Fruit fly (Drosophila melanogaster) Kc167 (cell line): ENCODE results near the gene CG7789.

ENCODE experiments used
- Myc ChIP-seq: fragments of >200 bp; optimal IDR thresholded peaks from 2 replicates; lab custom pipeline; 2017; ENCODE audit warnings: missing external identifiers
- Sin3A ChIP-seq: fragments of >200 bp; optimal IDR thresholded peaks from 2 replicates; lab custom pipeline; 2018; ENCODE audit warnings: missing external identifiers
- h ChIP-seq: fragments of >200 bp; optimal IDR thresholded peaks from 3 replicates; lab custom pipeline; 2018; ENCODE audit warnings: missing external identifiers
- insv ChIP-seq: fragments of >200 bp; optimal IDR thresholded peaks from 3 replicates; lab custom pipeline; 2018; ENCODE audit warnings: missing external identifiers
- psq ChIP-seq: fragments of >200 bp; optimal IDR thresholded peaks from 2 replicates; lab custom pipeline; 2017; ENCODE audit warnings: missing external identifiers
- ttk ChIP-seq: sonication (Bioruptor generic); optimal IDR thresholded peaks from 2 replicates; lab custom pipeline; 2017; ENCODE audit warnings: missing external identifiers

The CG7789 gene

DNA sequence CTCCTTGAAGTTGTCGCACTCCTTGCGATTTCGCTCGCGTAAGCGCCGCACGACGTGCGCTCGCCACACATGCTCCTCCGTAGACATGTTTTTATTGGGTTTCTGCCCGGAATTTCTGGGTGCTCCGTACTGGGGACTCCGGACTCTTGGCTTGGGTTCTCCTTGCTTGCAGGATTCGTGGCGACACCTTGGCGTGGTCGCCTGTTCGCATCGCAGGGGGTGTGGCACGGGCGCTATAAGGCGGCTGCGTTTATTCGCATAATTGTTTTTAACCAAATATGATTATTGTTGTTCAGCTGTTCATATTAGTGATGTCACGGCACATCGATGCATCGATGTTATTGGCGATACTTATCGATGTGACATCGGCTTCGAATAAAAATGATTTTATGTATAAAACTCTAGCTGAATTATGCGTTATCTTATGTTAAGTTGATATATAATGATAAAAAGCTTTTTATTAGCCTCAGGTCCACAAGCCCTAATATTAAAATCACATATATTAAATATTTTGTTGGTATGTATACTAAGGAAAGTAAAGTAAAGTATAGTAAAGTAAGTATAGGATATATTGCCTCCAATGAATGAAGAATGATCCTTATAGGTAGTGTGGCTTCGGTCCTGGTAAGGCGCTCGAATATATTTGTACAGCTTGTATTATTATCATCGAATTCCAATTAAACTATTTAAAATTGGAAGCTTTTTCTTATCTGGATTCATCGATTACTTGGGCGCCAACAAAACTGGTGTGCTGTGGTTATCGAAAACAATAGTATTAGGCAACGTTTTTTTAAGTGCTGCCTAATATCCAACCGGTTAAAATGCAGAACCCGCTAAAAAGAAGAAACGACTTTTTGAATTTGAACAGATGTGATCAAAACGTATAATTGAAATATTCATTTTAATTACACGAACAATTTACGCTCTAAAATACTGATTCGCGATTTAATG is 32.0 kb downstream of the CG7789 start, which contains the start of gene Atg16:
Gene Atg16, minus strand, starts transcription at position 343 of the 951 bp plus-strand sequence.
- TF ChIP-seq h: no peak
- no peak for TF ChIP-seq insv
- TF ChIP-seq ttk (lab: Kevin White, UChicago): no peak
- no peak for TF ChIP-seq psq (lab: Kevin White, UChicago)
- TF ChIP-seq Myc (lab: Kevin White, UChicago): no peak
- no peak for TF ChIP-seq Sin3A (lab: Kevin White, UChicago)

DNA sequence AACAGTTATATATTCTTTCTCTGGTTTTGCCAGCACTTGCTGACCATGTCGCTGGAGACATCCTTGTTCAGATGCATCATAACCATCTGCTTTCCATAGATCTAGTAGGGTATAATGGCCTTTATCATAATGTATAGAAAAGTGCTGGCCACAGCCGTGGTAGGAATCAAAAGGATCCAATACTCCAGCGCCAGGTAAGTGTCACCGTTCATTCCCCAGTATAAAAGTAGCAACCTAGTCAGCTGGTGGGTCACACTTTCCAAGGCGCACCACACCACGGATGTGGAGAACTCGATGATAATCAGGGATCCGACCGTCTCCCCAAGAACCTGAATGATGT is 32.7 kb downstream of the CG7789 start, which contains the start of gene Prtl99C:
Gene Prtl99C, plus strand, starts transcription at position 241 of the 340 bp plus-strand sequence.
- TF ChIP-seq h: no peak
- no peak for TF ChIP-seq ttk (lab: Kevin White, UChicago)
- TF ChIP-seq Myc (lab: Kevin White, UChicago): no peak
- TF ChIP-seq psq (lab: Kevin White, UChicago): no peak
- no peak for TF ChIP-seq insv
- TF ChIP-seq Sin3A (lab: Kevin White, UChicago): no peak

DNA sequence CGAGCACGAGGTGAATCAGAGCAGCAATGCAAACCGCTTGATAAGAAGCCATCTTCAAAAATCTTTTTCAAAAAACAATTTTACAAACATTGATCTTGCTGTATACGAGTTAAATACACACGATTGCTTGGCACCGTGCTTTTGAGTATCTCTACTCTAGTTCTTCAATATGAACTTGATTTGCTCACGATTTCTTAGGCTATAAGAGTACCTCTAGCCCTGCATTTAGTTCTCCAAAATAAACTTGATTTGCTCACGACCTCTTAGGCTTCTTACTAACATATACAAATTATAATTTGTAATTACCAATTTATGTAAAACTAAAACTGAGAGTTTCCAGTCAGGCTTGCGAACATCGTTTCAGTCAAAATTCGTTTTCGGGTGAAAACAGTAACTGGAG is 33.2 kb downstream of the CG7789 start, which contains the start of gene CG42592:
Gene CG42592, minus strand, starts transcription at position 101 of the 400 bp plus-strand sequence.
- TF ChIP-seq Sin3A (lab: Kevin White, UChicago) (no peak), ttk (lab: Kevin White, UChicago) (no peak)

DNA sequence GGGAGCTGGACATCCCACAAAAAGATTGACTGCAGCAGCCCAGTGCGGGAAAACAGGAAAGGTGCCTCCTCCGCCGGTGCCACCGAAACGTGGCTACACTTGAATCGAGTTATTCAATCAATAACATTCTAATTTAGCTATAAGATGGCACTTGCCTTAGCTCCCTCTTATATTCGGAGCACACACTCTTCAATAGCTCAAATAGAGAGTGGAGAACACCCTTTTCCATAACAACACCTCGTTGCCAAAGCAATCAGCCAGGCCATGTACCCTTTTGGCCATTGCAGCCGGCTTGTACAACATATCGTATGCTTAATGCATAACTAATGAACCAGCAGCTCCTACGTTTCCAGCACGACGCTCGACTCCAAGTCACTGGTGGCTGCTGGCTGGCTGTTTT is 34.8 kb downstream of the CG7789 start:
- TF ChIP-seq insv (no peak), h (no peak), psq (lab: Kevin White, UChicago) (no peak), Myc (lab: Kevin White, UChicago) (no peak), ttk (lab: Kevin White, UChicago) (no peak), Sin3A (lab: Kevin White, UChicago) (no peak)

DNA sequence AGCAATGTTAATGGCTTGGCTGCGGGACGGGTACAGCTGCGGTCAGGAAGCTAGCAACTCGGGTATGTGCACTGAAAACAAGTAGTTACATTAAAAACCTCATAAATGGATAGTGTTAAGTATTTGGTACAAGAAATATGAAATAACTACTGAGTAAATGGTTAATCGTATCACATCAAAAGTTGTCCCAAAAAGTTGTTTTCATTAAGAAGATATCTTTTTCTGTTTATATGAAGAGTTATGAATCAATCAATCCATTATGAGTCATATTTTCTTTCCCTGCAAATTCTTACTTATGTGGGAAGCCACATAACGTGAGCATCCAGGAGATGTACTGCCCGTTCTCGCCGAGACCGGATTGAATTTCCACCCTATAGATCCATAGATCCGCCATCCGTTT is 35.8 kb downstream of the CG7789 start:
- TF ChIP-seq h: no peak
- TF ChIP-seq insv: no peak
- no peak for TF ChIP-seq psq (lab: Kevin White, UChicago)
- TF ChIP-seq ttk (lab: Kevin White, UChicago): no peak
- TF ChIP-seq Myc (lab: Kevin White, UChicago): no peak
- no peak for TF ChIP-seq Sin3A (lab: Kevin White, UChicago)

DNA sequence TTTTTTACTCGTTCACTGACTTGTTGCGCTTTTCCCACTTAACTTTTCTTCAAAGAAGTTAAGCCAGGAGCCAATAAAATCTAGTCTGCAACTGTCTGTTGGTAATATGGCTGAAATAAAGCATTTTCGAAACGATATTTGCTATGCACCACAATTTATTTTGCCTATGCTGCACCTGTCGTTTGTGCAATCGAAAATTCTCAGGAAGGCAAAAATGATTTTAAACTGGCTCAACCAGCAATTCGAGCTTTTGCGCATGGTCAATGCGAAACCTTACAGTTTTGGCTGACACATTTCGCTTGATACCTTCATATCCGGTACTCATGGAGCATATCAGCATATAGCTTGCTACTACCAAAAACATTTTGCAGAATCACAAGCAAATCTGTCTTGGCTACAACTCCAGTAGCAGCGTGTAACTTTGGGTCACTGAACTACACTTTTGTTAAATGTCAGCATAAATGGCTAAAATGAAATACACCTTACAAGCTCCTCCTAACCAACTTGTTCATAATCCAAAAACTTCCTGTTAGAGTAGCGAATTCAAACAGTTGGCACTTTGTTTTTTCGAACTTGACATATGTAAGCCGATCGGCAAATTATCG is 36.8 kb downstream of the CG7789 start:
- TF ChIP-seq Sin3A (lab: Kevin White, UChicago) (no peak), insv (no peak), Myc (lab: Kevin White, UChicago) (no peak), ttk (lab: Kevin White, UChicago) (no peak)

DNA sequence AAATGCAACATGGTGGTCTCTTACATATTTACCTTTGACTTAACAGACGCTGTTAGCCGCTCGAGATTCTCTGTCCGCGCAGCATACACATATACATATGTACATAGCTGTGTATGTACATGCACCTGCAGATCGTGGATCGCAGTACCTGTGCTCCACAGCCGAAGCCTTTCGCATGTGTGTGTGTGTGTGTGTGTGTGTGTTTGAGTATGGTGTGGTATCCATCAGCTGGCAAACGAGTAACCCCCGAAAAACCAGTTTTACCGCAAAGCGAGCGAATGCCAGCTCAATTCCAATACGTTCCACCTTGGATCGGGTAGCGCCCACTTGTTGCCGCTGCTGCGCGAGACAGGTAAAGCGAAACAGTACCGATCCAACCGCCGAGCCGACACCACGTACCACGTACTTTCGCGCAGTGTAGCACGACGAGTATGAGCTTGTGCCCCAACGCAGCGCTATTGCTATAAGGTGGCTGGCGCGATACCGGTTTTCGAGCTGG is 38.3 kb downstream of the CG7789 start, which contains the start of gene Cad99C:
Gene Cad99C, plus strand, starts transcription at position 365 of the 499 bp plus-strand sequence.
- TF ChIP-seq insv (no peak), h (no peak), psq (lab: Kevin White, UChicago) (no peak), ttk (lab: Kevin White, UChicago) (no peak), Myc (lab: Kevin White, UChicago) (no peak)

DNA sequence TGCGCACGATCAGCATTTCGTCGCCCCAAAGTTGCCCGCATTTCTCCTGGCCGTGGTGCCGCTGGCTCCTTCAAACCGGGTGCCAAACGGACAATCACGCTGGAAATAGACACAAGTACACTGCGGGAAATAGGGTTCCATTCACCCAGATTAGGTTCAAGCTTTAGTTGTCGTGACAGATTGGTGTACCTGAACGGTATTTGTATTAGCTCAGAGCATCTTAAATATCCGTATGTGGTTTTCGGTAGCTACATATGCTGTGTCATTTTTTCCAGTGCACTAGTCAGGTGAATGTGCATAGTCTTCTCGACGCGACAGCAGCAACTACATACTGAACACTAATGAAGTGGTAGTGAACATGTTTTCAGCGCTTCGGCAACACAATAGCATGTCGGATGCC is 44.1 kb downstream of the CG7789 start:
- TF ChIP-seq insv (no peak), ttk (lab: Kevin White, UChicago) (no peak), h (no peak), psq (lab: Kevin White, UChicago) (no peak), Myc (lab: Kevin White, UChicago) (no peak), Sin3A (lab: Kevin White, UChicago) (no peak)
